Worm (Caenorhabditis elegans): ENCODE data around the gene F13H8.6.

DNA sequence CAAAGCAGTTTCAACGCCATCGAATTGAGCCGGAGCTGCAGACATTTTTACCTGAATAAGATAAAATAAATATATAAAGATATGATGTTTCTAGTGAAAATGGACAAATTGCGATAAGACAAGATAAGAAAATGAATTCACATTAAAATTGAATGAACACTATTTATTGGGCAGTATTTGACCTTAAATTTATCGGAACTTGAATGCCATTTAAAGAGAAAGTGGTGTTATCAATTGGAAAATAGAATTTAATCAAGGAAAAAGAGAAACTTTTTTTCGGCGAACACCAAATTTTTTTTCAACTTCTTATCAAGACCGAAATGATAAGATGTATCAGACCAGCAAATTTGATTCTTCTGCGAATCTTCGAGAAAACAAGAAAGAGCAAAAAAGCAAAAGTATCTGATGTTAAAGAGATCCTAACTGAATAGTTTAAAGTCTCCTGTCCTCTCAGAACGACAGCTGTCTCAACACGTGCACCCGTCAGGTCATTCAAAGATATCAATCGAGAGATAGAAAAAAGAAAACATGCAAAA lies 3.4 kb upstream of the F13H8.6 start, which contains the start of gene upb-1:
- TF ChIP-seq jun-1 (tag; optimal IDR thresholded peaks at IDR 0.05) (no peak), aly-2 (tag; optimal IDR thresholded peaks at IDR 0.05) (no peak), elt-1 (tag; optimal IDR thresholded peaks at IDR 0.05) (no peak), ztf-11 (tag; optimal IDR thresholded peaks at IDR 0.05) (no peak), R02D3.7 (tag; optimal IDR thresholded peaks at IDR 0.05) (no peak), egl-27 (tag; optimal IDR thresholded peaks at IDR 0.05) (no peak), hmg-11 (tag; optimal IDR thresholded peaks at IDR 0.05) (no peak), ceh-82 (tag; optimal IDR thresholded peaks at IDR 0.05) (no peak), nhr-77 (tag; optimal IDR thresholded peaks at IDR 0.05) (no peak), fkh-10 (GFP tag; optimal IDR thresholded peaks at IDR 0.05) (no peak), nhr-11 (tag; optimal IDR thresholded peaks at IDR 0.05) (no peak), skn-1 (tag; optimal IDR thresholded peaks at IDR 0.05) (no peak)

Measured in whole organism, L3 larva.